Worm (Caenorhabditis elegans) whole organism, L4 larva: ENCODE data around the gene egas-3.

ENCODE experiments used
- madf-9 ChIP-seq: fragments of 200-800 bp; sonication (Bioruptor generic); conservative IDR thresholded peaks from 2 replicates; pipeline ENCODE4 v1.3.6; 2022; ENCODE audit warnings: missing genetic modification reagents, missing genetic modification characterization, missing compliant biosample characterization
- mdt-29 ChIP-seq: fragments of 200-800 bp; sonication (Bioruptor generic); IDR thresholded peaks from 2 replicates; pipeline ENCODE4 v1.3.6; 2022; ENCODE audit warnings: missing genetic modification reagents, missing genetic modification characterization, missing compliant biosample characterization
- mep-1 ChIP-seq: fragments of 150-350 bp; sonication (generic microtip); optimal IDR thresholded peaks from 3 replicates; lab custom pipeline; 2014; ENCODE audit warnings: missing biosample characterization, missing genetic modification characterization
- mxl-2 ChIP-seq: fragments of 200-800 bp; sonication (Bioruptor generic); conservative IDR thresholded peaks from 2 replicates; pipeline ENCODE4 v1.3.6; 2022; ENCODE audit warnings: missing genetic modification reagents, missing genetic modification characterization, missing compliant biosample characterization
- nhr-76 ChIP-seq: fragments of 150-350 bp; optimal IDR thresholded peaks from 2 replicates; lab custom pipeline; 2014; ENCODE audit warnings: missing biosample characterization, missing genetic modification characterization
- nhr-77 ChIP-seq: fragments of 150-350 bp; optimal IDR thresholded peaks from 2 replicates; lab custom pipeline; 2014; ENCODE audit warnings: missing biosample characterization, missing genetic modification characterization
- snpc-4 ChIP-seq: fragments of 150-350 bp; optimal IDR thresholded peaks from 2 replicates; lab custom pipeline; 2014; ENCODE audit warnings: missing biosample characterization, missing genetic modification characterization
- unc-130 ChIP-seq: sonication (generic microtip); optimal IDR thresholded peaks from 2 replicates; lab custom pipeline; 2016; ENCODE audit warnings: missing genetic modification reagents, missing genetic modification characterization, missing compliant biosample characterization
- unc-62 ChIP-seq, 3 experiments: fragments of 150-350 bp in 1 of 3; sonication (generic microtip); optimal IDR thresholded peaks in 2 of 3; peaks in 1 of 3; 1 replicate in 1 of 3; 2 replicates in 2 of 3; lab custom pipeline; 2014 to 2017; ENCODE audit warnings: missing biosample characterization in 3 of 3, missing genetic modification characterization in 3 of 3, missing genetic modification reagents in 3 of 3, missing genotype in 1 of 3
- zfp-3 ChIP-seq: fragments of 200-800 bp; sonication (Bioruptor generic); conservative IDR thresholded peaks from 2 replicates; pipeline ENCODE4 v1.3.6; 2022; ENCODE audit warnings: missing genetic modification reagents, missing genetic modification characterization, missing compliant biosample characterization
- ztf-11 ChIP-seq: fragments of 150-350 bp; optimal IDR thresholded peaks from 2 replicates; lab custom pipeline; 2014; ENCODE audit warnings: missing biosample characterization, missing genetic modification characterization

- TF ChIP-seq ztf-11: no peak
- TF ChIP-seq snpc-4 (tag; lab: Kevin White, UChicago): no peak
- no peak for TF ChIP-seq unc-130 (GFP tag; lab: Kevin White, UChicago)
- no peak for TF ChIP-seq nhr-76 (tag; lab: Kevin White, UChicago)
- no peak for TF ChIP-seq madf-9 (GFP tag; lab: Robert Waterston, UW)
- TF ChIP-seq mdt-29 (GFP tag; lab: Robert Waterston, UW): no peak
- TF ChIP-seq mep-1: no peak
- TF ChIP-seq unc-62 (GFP tag; optimal IDR thresholded peaks at IDR 0.05 in 1 of 2; lab: Kevin White, UChicago): no peak
- no peak for TF ChIP-seq unc-62 (tag; optimal IDR thresholded peaks at IDR 0.05; lab: Kevin White, UChicago)
- no peak for TF ChIP-seq zfp-3
- TF ChIP-seq nhr-77 (tag; lab: Kevin White, UChicago): no peak
- TF ChIP-seq mxl-2: no peak
Observed at ce11 chrV:18656363-18656762, 20.2 kb upstream of the egas-3 start.
